Worm (Caenorhabditis elegans): ENCODE data around the gene Y51H4A.6.

Y51H4A.6 gene

ce11 chrIV:16491411-16492036 is 41.9 kb upstream of the Y51H4A.6 start:
- TF ChIP-seq nhr-11 (tag; optimal IDR thresholded peaks at IDR 0.05) (peak; percentile 39), unc-130 (tag; optimal IDR thresholded peaks at IDR 0.05) (no peak), lin-35 (GFP tag; optimal IDR thresholded peaks at IDR 0.05) (peak; percentile 24 to 75), ztf-4 (tag; optimal IDR thresholded peaks at IDR 0.05) (peak; percentile 57), nhr-19 (GFP tag; conservative IDR thresholded peaks at IDR 0.05) (peak; percentile 70), fkh-10 (GFP tag; optimal IDR thresholded peaks at IDR 0.05) (peak; percentile 81), fos-1 (tag; optimal IDR thresholded peaks at IDR 0.05) (peak; percentile 73), nhr-237 (tag; optimal IDR thresholded peaks at IDR 0.05) (peak; percentile 67), blmp-1 (tag; optimal IDR thresholded peaks at IDR 0.05) (no peak), lin-13 (GFP tag; optimal IDR thresholded peaks at IDR 0.05) (peak; percentile 24), snu-23 (GFP tag; optimal IDR thresholded peaks at IDR 0.05) (peak; percentile 75), nhr-28 (tag; optimal IDR thresholded peaks at IDR 0.05) (no peak), nhr-47 (tag; optimal IDR thresholded peaks at IDR 0.05) (peak; percentile 81), nhr-71 (tag; optimal IDR thresholded peaks at IDR 0.05) (peak; percentile 85), tlp-1 (tag; optimal IDR thresholded peaks at IDR 0.05) (no peak), grh-1 (GFP tag; IDR thresholded peaks at IDR 0.05) (no peak), hpl-2 (GFP tag; optimal IDR thresholded peaks at IDR 0.05) (no peak), pqm-1 (tag; optimal IDR thresholded peaks at IDR 0.05) (no peak), hlh-17 (GFP tag; optimal IDR thresholded peaks at IDR 0.05; ENCODE audit: borderline replicate concordance) (no peak), nhr-77 (tag; optimal IDR thresholded peaks at IDR 0.05) (peak; percentile 33), mep-1 (tag; optimal IDR thresholded peaks at IDR 0.05) (peak; percentile 16), aha-1 (tag; optimal IDR thresholded peaks at IDR 0.05) (no peak), hlh-4 (tag; optimal IDR thresholded peaks at IDR 0.05) (no peak), sup-37 (GFP tag; optimal IDR thresholded peaks at IDR 0.05) (peak; percentile 19), skn-1 (tag; optimal IDR thresholded peaks at IDR 0.05) (peak; percentile 28), elt-3 (tag; optimal IDR thresholded peaks at IDR 0.05) (no peak), lin-15B (tag; optimal IDR thresholded peaks at IDR 0.05) (peak; percentile 19), nhr-84 (tag; optimal IDR thresholded peaks at IDR 0.05) (no peak), rnt-1 (tag; optimal IDR thresholded peaks at IDR 0.05) (peak; percentile 81), C34B4.2 (tag; optimal IDR thresholded peaks at IDR 0.05) (no peak), dpl-1 (GFP tag; optimal IDR thresholded peaks at IDR 0.05) (peak in 2 of 3 experiments; percentile 27 to 35), lin-14 (GFP tag; optimal IDR thresholded peaks at IDR 0.05) (peak; percentile 95), ama-1 (optimal IDR thresholded peaks at IDR 0.05) (no peak), efl-3 (GFP tag; optimal IDR thresholded peaks at IDR 0.05) (no peak), alr-1 (tag; optimal IDR thresholded peaks at IDR 0.05; ENCODE audit: borderline replicate concordance) (no peak), zag-1 (tag; optimal IDR thresholded peaks at IDR 0.05) (no peak), vab-15 (tag; optimal IDR thresholded peaks at IDR 0.05) (no peak), isw-1 (GFP tag; IDR thresholded peaks at IDR 0.05) (peak; percentile 62), ces-1 (GFP tag; optimal IDR thresholded peaks at IDR 0.05) (no peak), F16B12.6 (tag; optimal IDR thresholded peaks at IDR 0.05) (peak; percentile 9), nhr-76 (tag; optimal IDR thresholded peaks at IDR 0.05) (no peak), mdl-1 (tag; optimal IDR thresholded peaks at IDR 0.05) (peak in 1 of 2 experiments; percentile 60), ceh-82 (tag; optimal IDR thresholded peaks at IDR 0.05) (peak; percentile 50 to 68 (median 67)), xbp-1 (tag; optimal IDR thresholded peaks at IDR 0.05) (peak; percentile 47), unc-86 (tag; optimal IDR thresholded peaks at IDR 0.05) (peak; percentile 80), Y116A8C.19 (tag; optimal IDR thresholded peaks at IDR 0.05; ENCODE audit: borderline replicate concordance) (no peak), dsc-1 (tag; optimal IDR thresholded peaks at IDR 0.05) (peak; percentile 59), tbx-2 (tag; optimal IDR thresholded peaks at IDR 0.05) (peak; percentile 72), nhr-90 (tag; optimal IDR thresholded peaks at IDR 0.05; ENCODE audit: poor library complexity) (peak; percentile 2), ceh-63 (GFP tag; optimal IDR thresholded peaks at IDR 0.05) (no peak), mef-2 (tag; optimal IDR thresholded peaks at IDR 0.05) (peak; percentile 37), unc-30 (tag; optimal IDR thresholded peaks at IDR 0.05) (no peak), irx-1 (tag; optimal IDR thresholded peaks at IDR 0.05) (peak; percentile 62)

All from whole organism, L1 larva.